Fruit fly (Drosophila melanogaster): ENCODE measurements around the gene CG1738.
A peak's percentile ranks its signal among the peaks of the same experiment; 100 is the strongest.

Gene CG1738

dm6 chrX:11340719-11341322 lies 8.0 kb upstream of the CG1738 start:
- TF ChIP-seq Vsx2 (GFP tag; optimal IDR thresholded peaks at IDR 0.05; ENCODE audit: partially characterized antibody) (no peak), dsf (GFP tag; optimal IDR thresholded peaks at IDR 0.05; ENCODE audit: borderline replicate concordance) (no peak), foxo (GFP tag; optimal IDR thresholded peaks at IDR 0.05) (peak in 1 of 2 experiments; percentile 27), pan (optimal IDR thresholded peaks at IDR 0.05) (no peak), ey (GFP tag; optimal IDR thresholded peaks at IDR 0.05) (no peak), fru (GFP tag; optimal IDR thresholded peaks at IDR 0.05) (peak; percentile 1), dl (GFP tag; optimal IDR thresholded peaks at IDR 0.05; ENCODE audit: insufficient read depth in 1 of 2, partially characterized antibody in 2 of 2) (no peak), brk (GFP tag; optimal IDR thresholded peaks at IDR 0.05) (no peak), woc (GFP tag; optimal IDR thresholded peaks at IDR 0.05) (peak; percentile 13), rgr (GFP tag; optimal IDR thresholded peaks at IDR 0.05) (no peak), Hr83 (GFP tag; optimal IDR thresholded peaks at IDR 0.05; ENCODE audit: poor library complexity, severe bottlenecking) (no peak), Dif (GFP tag; optimal IDR thresholded peaks at IDR 0.05; ENCODE audit: partially characterized antibody) (no peak), CrebA (GFP tag; optimal IDR thresholded peaks at IDR 0.05; ENCODE audit: borderline replicate concordance) (no peak), Dfd (GFP tag; optimal IDR thresholded peaks at IDR 0.05) (no peak)

dm6 chrX:11342168-11342567 lies 6.7 kb upstream of the CG1738 start:
- TF ChIP-seq rgr (GFP tag; optimal IDR thresholded peaks at IDR 0.05) = no peak
- TF ChIP-seq Sp1 (GFP tag; optimal IDR thresholded peaks at IDR 0.05) = no peak
- peak; percentile 3 for TF ChIP-seq HLH106 (tag; optimal IDR thresholded peaks at IDR 0.05)
- TF ChIP-seq foxo (GFP tag; optimal IDR thresholded peaks at IDR 0.05) = peak in 1 of 2 experiments; percentile 26
- no peak for TF ChIP-seq h (GFP tag; optimal IDR thresholded peaks at IDR 0.05)
- no peak for TF ChIP-seq OdsH (GFP tag; optimal IDR thresholded peaks at IDR 0.05)

dm6 chrX:11342771-11343170 lies 6.1 kb upstream of the CG1738 start:
- TF ChIP-seq fru (GFP tag; optimal IDR thresholded peaks at IDR 0.05) (no peak), dmrt93B (GFP tag; optimal IDR thresholded peaks at IDR 0.05) (no peak), CG9705 (GFP tag; optimal IDR thresholded peaks at IDR 0.05) (no peak), OdsH (GFP tag; optimal IDR thresholded peaks at IDR 0.05) (no peak), CrebA (GFP tag; optimal IDR thresholded peaks at IDR 0.05; ENCODE audit: borderline replicate concordance) (no peak), Dif (GFP tag; optimal IDR thresholded peaks at IDR 0.05; ENCODE audit: partially characterized antibody) (no peak)

- TF ChIP-seq tai (GFP tag; optimal IDR thresholded peaks at IDR 0.05) (no peak), psq (GFP tag; optimal IDR thresholded peaks at IDR 0.05) (peak; percentile 2)
Observed at dm6 chrX:11347809-11348208, 1.0 kb upstream of the CG1738 start, which contains the start of the genes GCS1 and CG11756. Gene GCS1 (minus strand): TSS chrX:11348001. Gene CG11756 (plus strand): TSS chrX:11348120.

- TF ChIP-seq rgr (GFP tag; optimal IDR thresholded peaks at IDR 0.05) (peak; percentile 12), Hnf4 (GFP tag; optimal IDR thresholded peaks at IDR 0.05) (peak; percentile 49), h (GFP tag; optimal IDR thresholded peaks at IDR 0.05) (peak; percentile 10), Jra (GFP tag; optimal IDR thresholded peaks at IDR 0.05) (no peak), CG9705 (GFP tag; optimal IDR thresholded peaks at IDR 0.05) (no peak), Hr78 (GFP tag; optimal IDR thresholded peaks at IDR 0.05) (no peak), foxo (GFP tag; optimal IDR thresholded peaks at IDR 0.05) (peak in 1 of 2 experiments; percentile 37), psq (GFP tag; optimal IDR thresholded peaks at IDR 0.05) (no peak), GATAd (GFP tag; optimal IDR thresholded peaks at IDR 0.05) (no peak), jim (GFP tag; optimal IDR thresholded peaks at IDR 0.05) (no peak), sv (GFP tag; optimal IDR thresholded peaks at IDR 0.05) (no peak), br (GFP tag; optimal IDR thresholded peaks at IDR 0.05) (peak; percentile 6), OdsH (GFP tag; optimal IDR thresholded peaks at IDR 0.05) (no peak), ey (GFP tag; optimal IDR thresholded peaks at IDR 0.05) (peak; percentile 6), N (GFP tag; optimal IDR thresholded peaks at IDR 0.05) (no peak), sage (GFP tag; optimal IDR thresholded peaks at IDR 0.05) (peak; percentile 17), HLH106 (tag; optimal IDR thresholded peaks at IDR 0.05) (peak; percentile 26)
Observed at dm6 chrX:11349780-11350179, 931 bp downstream of the CG1738 start, which contains the start of gene NdufV3. Gene NdufV3 (plus strand): TSS chrX:11349998.
